Fruit fly (Drosophila melanogaster) whole organism, embryonic: Measurements from ENCODE around the gene CG43095.

Experiments used
- CG3065 ChIP-seq: fragments of 200-800 bp; sonication (Bioruptor generic); optimal IDR thresholded peaks from 2 replicates; lab custom pipeline; 2016; ENCODE audit warnings: missing biosample characterization, missing genetic modification characterization
- Sin3A ChIP-seq: fragments of >200 bp; optimal IDR thresholded peaks from 2 replicates; lab custom pipeline; 2018
- corto ChIP-seq: fragments of 200-800 bp; sonication (Bioruptor generic); optimal IDR thresholded peaks from 2 replicates; lab custom pipeline; 2016; ENCODE audit warnings: missing biosample characterization, mild to moderate bottlenecking, missing genetic modification characterization, moderate library complexity
- oc ChIP-seq: fragments of 200-800 bp; sonication (Bioruptor generic); optimal IDR thresholded peaks from 2 replicates; lab custom pipeline; 2018; ENCODE audit warnings: missing biosample characterization, mild to moderate bottlenecking, missing genetic modification characterization, moderate library complexity
- sr ChIP-seq: fragments of 200-800 bp; sonication (Bioruptor generic); IDR thresholded peaks from 3 replicates; pipeline ENCODE4 v1.3.6; 2022; ENCODE audit warnings: missing biosample characterization, missing genetic modification characterization

DNA sequence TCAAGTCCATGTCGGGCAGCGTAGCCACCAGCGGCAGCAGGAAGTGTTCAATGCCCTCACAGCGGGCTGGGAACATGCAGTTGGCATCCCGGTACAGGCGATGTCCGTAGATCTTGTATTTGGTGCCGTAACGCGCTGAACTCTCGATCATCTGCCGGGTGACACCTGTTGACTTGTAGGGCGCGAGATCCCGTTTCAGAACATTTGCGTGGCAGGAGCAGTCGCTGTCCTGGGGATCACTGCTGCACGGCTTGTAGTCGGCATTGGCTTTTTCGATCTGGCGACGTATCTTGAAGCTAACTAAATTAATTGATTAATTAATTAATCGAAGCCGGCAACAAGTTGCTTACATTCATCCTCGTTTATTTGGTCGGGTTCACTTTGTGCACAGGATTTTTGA lies 21.5 kb downstream of the CG43095 start:
- TF ChIP-seq Sin3A (lab: Kevin White, UChicago) (no peak), CG3065 (GFP tag; lab: Kevin White, UChicago) (no peak), sr (GFP tag; lab: Robert Waterston, UW) (no peak), oc (tag; lab: Kevin White, UChicago) (no peak), corto (no peak)
